Worm (Caenorhabditis elegans) whole organism, midembryonic: ENCODE data around the gene dpy-9.

Experiments
- T22C8.4 ChIP-seq: fragments of 200-800 bp; sonication (Bioruptor generic); IDR thresholded peaks from 2 replicates; pipeline ENCODE4 v1.3.6; 2022; ENCODE audit warnings: missing genetic modification characterization, missing compliant biosample characterization
- cog-1 ChIP-seq: sonication (generic microtip); optimal IDR thresholded peaks from 2 replicates; lab custom pipeline; 2016; ENCODE audit warnings: missing genetic modification characterization, missing compliant biosample characterization
- flt-1 ChIP-seq: fragments of 200-800 bp; sonication (Bioruptor generic); IDR thresholded peaks from 2 replicates; pipeline ENCODE4 v1.3.6; 2022; ENCODE audit warnings: missing genetic modification characterization, missing compliant biosample characterization
- klf-2 ChIP-seq: fragments of 200-800 bp; sonication (Bioruptor generic); conservative IDR thresholded peaks from 2 replicates; pipeline ENCODE4 v1.3.6; 2022; ENCODE audit warnings: missing genetic modification reagents, missing genetic modification characterization, missing compliant biosample characterization
- med-1 ChIP-seq: sonication (generic microtip); optimal IDR thresholded peaks from 2 replicates; lab custom pipeline; 2017; ENCODE audit warnings: missing genetic modification characterization, mild to moderate bottlenecking, missing compliant biosample characterization, antibody characterized with exemption, missing genetic modification reagents; ENCODE audit not compliant: insufficient read depth
- ref-1 ChIP-seq: fragments of 200-800 bp; sonication (Bioruptor generic); conservative IDR thresholded peaks from 2 replicates; pipeline ENCODE4 v1.3.6; 2022; ENCODE audit warnings: missing genetic modification reagents, missing genetic modification characterization, missing compliant biosample characterization
- tab-1 ChIP-seq: fragments of 200-800 bp; sonication (Bioruptor generic); IDR thresholded peaks from 2 replicates; pipeline ENCODE4 v1.3.6; 2022; ENCODE audit warnings: missing genetic modification characterization, missing compliant biosample characterization
- ztf-23 ChIP-seq: fragments of 200-800 bp; sonication (Bioruptor generic); IDR thresholded peaks from 2 replicates; pipeline ENCODE4 v1.3.6; 2022; ENCODE audit warnings: missing genetic modification reagents, missing genetic modification characterization, missing compliant biosample characterization
- ztf-29 ChIP-seq: fragments of 200-800 bp; sonication (Bioruptor generic); IDR thresholded peaks from 2 replicates; pipeline ENCODE4 v1.3.6; 2022; ENCODE audit warnings: missing genetic modification reagents, missing genetic modification characterization, missing compliant biosample characterization

Gene dpy-9

ce11 chrIV:259142-259541 is at the start of gene dpy-9:
Gene dpy-9 (minus strand): TSS chrIV:259204.
- no peak for TF ChIP-seq ref-1 (GFP tag; lab: Robert Waterston, UW)
- no peak for TF ChIP-seq T22C8.4 (GFP tag; lab: Robert Waterston, UW)

- TF ChIP-seq tab-1 (GFP tag; lab: Robert Waterston, UW) (no peak), med-1 (GFP tag; lab: Kevin White, UChicago) (no peak), flt-1 (GFP tag; lab: Robert Waterston, UW) (no peak), ref-1 (GFP tag; lab: Robert Waterston, UW) (no peak), T22C8.4 (GFP tag; lab: Robert Waterston, UW) (no peak), klf-2 (no peak), ztf-29 (no peak), cog-1 (tag; lab: Kevin White, UChicago) (no peak), ztf-23 (no peak)
These were observed 48.2 kb upstream of the dpy-9 start, which contains the start of gene swt-1 for ce11 chrIV:307205-307604. Gene swt-1 (plus strand): TSS chrIV:307505.

DNA sequence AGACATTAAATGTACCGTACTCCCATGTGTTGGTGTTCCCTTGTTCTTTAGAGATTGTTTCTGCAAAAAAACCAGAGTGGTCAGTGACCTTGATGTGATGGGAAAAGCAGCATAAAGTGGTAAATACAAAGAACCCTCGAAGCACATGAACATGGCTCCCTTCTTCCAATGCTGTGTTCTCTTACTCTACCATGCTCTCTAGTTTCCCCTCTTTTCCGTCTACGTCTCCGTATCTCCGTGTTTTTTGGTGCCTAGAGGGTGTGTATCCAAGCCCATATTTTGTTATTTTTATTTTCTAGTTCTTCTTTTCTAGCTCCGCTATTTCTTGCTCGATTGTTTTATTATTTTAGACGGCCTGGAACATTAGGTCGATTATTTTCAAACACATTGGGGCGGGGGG is 47.6 kb upstream of the dpy-9 start:
- TF ChIP-seq ztf-29: no peak
- TF ChIP-seq ref-1 (GFP tag; lab: Robert Waterston, UW): no peak
- TF ChIP-seq T22C8.4 (GFP tag; lab: Robert Waterston, UW): no peak
- TF ChIP-seq tab-1 (GFP tag; lab: Robert Waterston, UW): no peak
- TF ChIP-seq cog-1 (tag; lab: Kevin White, UChicago): no peak
- no peak for TF ChIP-seq klf-2
- TF ChIP-seq ztf-23: no peak
- no peak for TF ChIP-seq flt-1 (GFP tag; lab: Robert Waterston, UW)
- no peak for TF ChIP-seq med-1 (GFP tag; lab: Kevin White, UChicago)

ce11 chrIV:305101-305500 is 46.1 kb upstream of the dpy-9 start:
- no peak for TF ChIP-seq flt-1 (GFP tag; lab: Robert Waterston, UW)
- TF ChIP-seq tab-1 (GFP tag; lab: Robert Waterston, UW): no peak
- TF ChIP-seq ref-1 (GFP tag; lab: Robert Waterston, UW): no peak
- no peak for TF ChIP-seq cog-1 (tag; lab: Kevin White, UChicago)
- no peak for TF ChIP-seq med-1 (GFP tag; lab: Kevin White, UChicago)
- TF ChIP-seq T22C8.4 (GFP tag; lab: Robert Waterston, UW): no peak
- TF ChIP-seq klf-2: no peak
- no peak for TF ChIP-seq ztf-23
- no peak for TF ChIP-seq ztf-29

DNA sequence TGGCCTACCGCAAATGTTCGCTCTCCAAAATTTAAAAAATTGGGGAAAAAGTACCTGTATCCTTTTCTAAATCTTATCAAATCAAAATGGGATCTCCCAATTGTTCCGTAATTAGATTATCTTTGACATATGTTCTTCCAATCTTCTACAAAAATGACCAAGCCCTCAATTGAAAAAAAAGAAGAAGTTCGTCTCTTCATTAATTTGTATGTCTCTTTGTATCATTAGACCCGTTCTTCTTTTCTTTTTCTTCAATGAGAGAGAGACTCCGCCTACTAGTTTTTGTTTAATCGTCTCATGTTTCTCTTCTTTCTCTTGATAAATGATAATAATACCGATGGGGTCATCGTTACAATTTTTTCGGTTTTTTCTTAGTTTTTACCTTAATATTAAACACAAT is 44.3 kb upstream of the dpy-9 start:
- TF ChIP-seq tab-1 (GFP tag; lab: Robert Waterston, UW): no peak
- TF ChIP-seq flt-1 (GFP tag; lab: Robert Waterston, UW): no peak
- no peak for TF ChIP-seq ref-1 (GFP tag; lab: Robert Waterston, UW)
- TF ChIP-seq T22C8.4 (GFP tag; lab: Robert Waterston, UW): no peak
- TF ChIP-seq cog-1 (tag; lab: Kevin White, UChicago): no peak
- TF ChIP-seq ztf-29: no peak
- no peak for TF ChIP-seq ztf-23
- TF ChIP-seq med-1 (GFP tag; lab: Kevin White, UChicago): no peak
- no peak for TF ChIP-seq klf-2

DNA sequence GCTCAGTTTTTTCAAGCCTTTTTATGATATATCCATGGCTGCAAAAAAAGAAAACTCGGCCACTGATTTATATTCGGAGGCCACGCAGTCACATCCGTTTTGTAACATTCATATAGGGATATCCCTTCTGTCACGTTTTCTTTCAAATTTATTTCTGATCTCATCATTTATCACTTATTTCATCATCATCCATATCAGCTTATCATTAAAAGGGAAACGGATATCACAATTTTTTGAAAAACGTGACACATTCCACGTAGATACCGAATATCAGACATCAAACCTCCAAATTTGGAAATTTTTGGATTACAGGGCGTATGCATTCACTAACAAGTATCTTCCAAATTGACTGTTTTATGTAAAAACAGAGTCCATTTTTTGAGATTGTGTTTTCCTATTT is 43.7 kb upstream of the dpy-9 start:
- no peak for TF ChIP-seq flt-1 (GFP tag; lab: Robert Waterston, UW)
- no peak for TF ChIP-seq med-1 (GFP tag; lab: Kevin White, UChicago)
- no peak for TF ChIP-seq ztf-23
- TF ChIP-seq klf-2: no peak
- TF ChIP-seq ztf-29: no peak
- no peak for TF ChIP-seq ref-1 (GFP tag; lab: Robert Waterston, UW)

DNA sequence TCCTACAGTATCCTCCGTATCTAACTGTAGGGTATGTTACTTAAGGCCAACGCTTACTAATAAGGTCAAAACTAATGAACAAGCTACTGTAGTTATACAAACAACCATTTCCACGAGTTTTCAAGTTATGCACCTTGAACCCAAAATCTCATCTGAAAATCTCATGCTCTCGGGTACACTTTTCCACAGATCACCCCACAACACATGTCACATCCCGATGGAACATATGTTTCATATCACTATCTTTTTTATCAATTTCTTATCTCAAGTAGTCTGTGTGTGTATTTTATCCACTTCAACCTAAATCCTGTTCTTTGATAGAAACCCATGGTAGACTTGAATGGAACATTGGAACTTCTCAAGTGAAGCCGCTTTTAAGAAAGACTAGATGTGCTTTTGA is 41.3 kb upstream of the dpy-9 start:
- TF ChIP-seq flt-1 (GFP tag; lab: Robert Waterston, UW) (no peak), T22C8.4 (GFP tag; lab: Robert Waterston, UW) (no peak), med-1 (GFP tag; lab: Kevin White, UChicago) (no peak), klf-2 (no peak), ztf-29 (no peak), ztf-23 (no peak), tab-1 (GFP tag; lab: Robert Waterston, UW) (no peak)

- TF ChIP-seq cog-1 (tag; lab: Kevin White, UChicago): no peak
- TF ChIP-seq ztf-23: no peak
- TF ChIP-seq tab-1 (GFP tag; lab: Robert Waterston, UW): no peak
- TF ChIP-seq T22C8.4 (GFP tag; lab: Robert Waterston, UW): no peak
- no peak for TF ChIP-seq med-1 (GFP tag; lab: Kevin White, UChicago)
- no peak for TF ChIP-seq ref-1 (GFP tag; lab: Robert Waterston, UW)
- no peak for TF ChIP-seq ztf-29
- TF ChIP-seq flt-1 (GFP tag; lab: Robert Waterston, UW): no peak
- no peak for TF ChIP-seq klf-2
These were observed 40.2 kb upstream of the dpy-9 start for ce11 chrIV:299190-299589.

DNA sequence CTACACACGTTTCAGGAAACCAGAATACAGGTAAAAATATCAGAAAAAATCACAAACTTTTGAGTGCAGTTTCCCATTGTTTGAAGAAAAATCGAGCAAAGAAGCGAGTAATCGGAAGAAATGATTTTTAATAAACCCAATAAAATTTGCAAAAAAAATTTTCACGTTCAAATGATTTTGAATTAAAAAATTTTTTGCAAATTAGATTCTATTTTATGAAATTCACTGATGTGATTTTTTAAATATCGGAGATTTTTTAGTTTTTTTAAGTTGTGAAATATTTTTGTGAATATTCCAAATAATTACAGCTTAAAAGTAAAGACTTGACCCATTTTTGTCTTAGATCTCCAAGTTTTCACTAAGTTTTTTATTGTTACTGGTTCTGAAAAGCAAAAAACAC is 39.2 kb upstream of the dpy-9 start, which contains the start of gene pnp-1:
pnp-1 (minus strand) TSS at position 101 of the 400 bp plus-strand sequence.
- no peak for TF ChIP-seq ztf-23
- TF ChIP-seq med-1 (GFP tag; lab: Kevin White, UChicago): no peak
- TF ChIP-seq cog-1 (tag; lab: Kevin White, UChicago): no peak
- TF ChIP-seq flt-1 (GFP tag; lab: Robert Waterston, UW): no peak
- no peak for TF ChIP-seq tab-1 (GFP tag; lab: Robert Waterston, UW)

- TF ChIP-seq ref-1 (GFP tag; lab: Robert Waterston, UW) (no peak), ztf-23 (no peak), klf-2 (no peak), cog-1 (tag; lab: Kevin White, UChicago) (no peak), tab-1 (GFP tag; lab: Robert Waterston, UW) (no peak), T22C8.4 (GFP tag; lab: Robert Waterston, UW) (no peak), ztf-29 (no peak), med-1 (GFP tag; lab: Kevin White, UChicago) (no peak), flt-1 (GFP tag; lab: Robert Waterston, UW) (no peak)
These were observed 37.8 kb upstream of the dpy-9 start for ce11 chrIV:296849-297248.
